Worm (Caenorhabditis elegans) whole organism, L1 larva: ENCODE measurements around the gene C29F9.2.

ENCODE experiments used
- egl-13 ChIP-seq: sonication (generic microtip); optimal IDR thresholded peaks from 2 replicates; lab custom pipeline; 2016; ENCODE audit warnings: missing genotype, missing genetic modification reagents, missing genetic modification characterization, missing compliant biosample characterization
- grh-1 ChIP-seq: fragments of 200-800 bp; sonication (Bioruptor generic); IDR thresholded peaks from 2 replicates; pipeline ENCODE4 v1.3.6; 2022; ENCODE audit warnings: missing genetic modification reagents, missing genetic modification characterization, missing compliant biosample characterization
- lin-13 ChIP-seq: fragments of 150-350 bp; optimal IDR thresholded peaks from 2 replicates; lab custom pipeline; 2014; ENCODE audit warnings: missing biosample characterization, missing genetic modification reagents, missing genetic modification characterization
- lin-35 ChIP-seq, 2 experiments: fragments of 150-350 bp; optimal IDR thresholded peaks; 2 replicates each; lab custom pipeline; 2014; ENCODE audit warnings: missing biosample characterization in 2 of 2, missing genetic modification characterization in 2 of 2, missing genetic modification reagents in 2 of 2
- lin-39 ChIP-seq: fragments of 150-350 bp; optimal IDR thresholded peaks from 2 replicates; lab custom pipeline; 2014; ENCODE audit warnings: missing biosample characterization, missing genetic modification reagents, missing genetic modification characterization
- lsy-2 ChIP-seq, 2 experiments: fragments of 150-350 bp; optimal IDR thresholded peaks; 2 replicates each; lab custom pipeline; 2014; ENCODE audit warnings: missing biosample characterization in 2 of 2, missing genetic modification characterization in 2 of 2
- mab-9 ChIP-seq: fragments of 200-800 bp; sonication (Bioruptor generic); IDR thresholded peaks from 2 replicates; pipeline ENCODE4 v1.3.6; 2022; ENCODE audit warnings: missing genetic modification reagents, missing genetic modification characterization, missing compliant biosample characterization
- nhr-237 ChIP-seq: fragments of 150-350 bp; optimal IDR thresholded peaks from 2 replicates; lab custom pipeline; 2014; ENCODE audit warnings: missing biosample characterization, missing genetic modification characterization
- nhr-77 ChIP-seq: fragments of 150-350 bp; optimal IDR thresholded peaks from 2 replicates; lab custom pipeline; 2014; ENCODE audit warnings: missing biosample characterization, missing genetic modification characterization
- nhr-90 ChIP-seq: sonication (generic microtip); optimal IDR thresholded peaks from 2 replicates; lab custom pipeline; 2016; ENCODE audit warnings: mild to moderate bottlenecking, missing genetic modification characterization, missing compliant biosample characterization; ENCODE audit not compliant: poor library complexity
- pqm-1 ChIP-seq: sonication (generic microtip); optimal IDR thresholded peaks from 3 replicates; lab custom pipeline; 2017; ENCODE audit warnings: missing biosample characterization, missing genetic modification characterization
- unc-62 ChIP-seq: fragments of 150-350 bp; optimal IDR thresholded peaks from 2 replicates; lab custom pipeline; 2014; ENCODE audit warnings: missing biosample characterization, missing genetic modification reagents, missing genetic modification characterization

DNA sequence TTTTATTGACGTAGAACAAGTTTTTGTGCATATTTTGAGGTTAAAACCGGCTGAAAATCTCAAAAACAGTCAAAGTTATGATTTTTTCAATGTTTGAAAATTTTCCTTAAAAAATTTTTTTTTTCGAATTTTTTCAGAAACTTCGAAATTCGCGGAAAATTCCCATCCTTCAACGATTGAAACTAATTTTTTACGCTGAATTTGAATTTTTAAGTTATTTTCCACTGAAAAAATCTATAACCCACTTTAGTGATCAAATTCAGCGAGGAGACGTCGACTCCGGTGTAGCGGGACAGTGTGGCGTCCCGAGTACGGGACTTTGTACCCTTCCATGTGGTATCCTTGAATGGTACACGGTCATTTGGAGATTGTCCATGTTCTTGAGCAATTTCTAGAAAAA, 38.5 kb upstream of the C29F9.2 start:
- no peak for TF ChIP-seq lsy-2 (tag; optimal IDR thresholded peaks at IDR 0.05; lab: Kevin White, UChicago)
- TF ChIP-seq lin-35 (GFP tag; optimal IDR thresholded peaks at IDR 0.05; lab: Kevin White, UChicago): no peak
- no peak for TF ChIP-seq nhr-90 (tag; lab: Kevin White, UChicago)
- no peak for TF ChIP-seq grh-1
- no peak for TF ChIP-seq egl-13 (tag; lab: Kevin White, UChicago)
- no peak for TF ChIP-seq lin-39 (tag; lab: Kevin White, UChicago)
- TF ChIP-seq nhr-237: no peak
- no peak for TF ChIP-seq mab-9
- no peak for TF ChIP-seq lin-13 (GFP tag; lab: Kevin White, UChicago)
- no peak for TF ChIP-seq pqm-1 (tag; lab: Kevin White, UChicago)
- no peak for TF ChIP-seq nhr-77 (tag; lab: Kevin White, UChicago)
- no peak for TF ChIP-seq unc-62 (GFP tag; lab: Kevin White, UChicago)
